Worm (Caenorhabditis elegans): ENCODE data around the gene F10D7.4.

DNA sequence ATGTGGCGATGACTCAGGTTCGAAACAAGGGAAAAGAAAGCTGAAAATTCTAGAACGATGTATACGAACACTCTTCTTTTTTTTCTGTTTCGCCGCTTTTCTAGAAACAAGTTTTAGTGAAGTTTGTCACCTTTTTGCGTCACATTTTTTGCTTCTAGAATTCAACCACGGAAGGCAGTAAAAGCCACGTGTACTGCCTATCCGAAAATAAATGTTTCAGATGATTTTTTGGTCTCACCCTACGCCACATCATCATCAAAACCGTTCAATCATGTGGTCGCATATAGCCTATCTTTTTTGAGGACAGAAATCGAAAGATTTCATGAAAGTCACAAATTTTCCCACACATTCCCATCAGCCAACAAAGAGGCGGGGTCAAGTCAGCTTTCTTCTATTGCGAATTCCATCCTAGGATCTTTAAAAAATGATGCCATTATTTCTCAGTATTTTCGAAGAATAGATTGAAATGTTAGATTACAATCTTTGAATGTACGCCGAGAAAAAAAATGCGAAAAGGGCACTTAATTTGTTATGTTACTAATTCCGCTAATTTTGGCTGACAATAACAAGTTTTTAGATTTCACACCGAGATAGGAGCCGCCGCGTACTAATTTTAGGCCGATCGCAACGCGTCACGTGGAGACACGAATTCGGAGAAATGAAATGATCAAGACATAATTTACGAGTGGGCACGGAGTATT, 42.2 kb upstream of the F10D7.4 start:
- TF ChIP-seq unc-62 (GFP tag; optimal IDR thresholded peaks at IDR 0.05) (no peak), elt-3 (tag; optimal IDR thresholded peaks at IDR 0.05) (no peak), lin-13 (tag; optimal IDR thresholded peaks at IDR 0.05) (no peak), nhr-237 (tag; optimal IDR thresholded peaks at IDR 0.05) (no peak), nhr-12 (tag; optimal IDR thresholded peaks at IDR 0.05) (no peak), pha-4 (tag; optimal IDR thresholded peaks at IDR 0.05) (no peak), flh-1 (GFP tag; optimal IDR thresholded peaks at IDR 0.05) (no peak), unc-39 (tag; optimal IDR thresholded peaks at IDR 0.05) (no peak), elt-1 (tag; optimal IDR thresholded peaks at IDR 0.05; ENCODE audit: borderline replicate concordance, insufficient read depth) (no peak), mab-5 (tag; optimal IDR thresholded peaks at IDR 0.05) (no peak), cnd-1 (tag; optimal IDR thresholded peaks at IDR 0.05) (no peak), mep-1 (tag; optimal IDR thresholded peaks at IDR 0.05) (no peak), sptf-1 (tag; optimal IDR thresholded peaks at IDR 0.05) (no peak), ces-1 (GFP tag; optimal IDR thresholded peaks at IDR 0.05) (no peak)
